Worm (Caenorhabditis elegans): Measurements from ENCODE around the gene srh-99.

srh-99 gene

DNA sequence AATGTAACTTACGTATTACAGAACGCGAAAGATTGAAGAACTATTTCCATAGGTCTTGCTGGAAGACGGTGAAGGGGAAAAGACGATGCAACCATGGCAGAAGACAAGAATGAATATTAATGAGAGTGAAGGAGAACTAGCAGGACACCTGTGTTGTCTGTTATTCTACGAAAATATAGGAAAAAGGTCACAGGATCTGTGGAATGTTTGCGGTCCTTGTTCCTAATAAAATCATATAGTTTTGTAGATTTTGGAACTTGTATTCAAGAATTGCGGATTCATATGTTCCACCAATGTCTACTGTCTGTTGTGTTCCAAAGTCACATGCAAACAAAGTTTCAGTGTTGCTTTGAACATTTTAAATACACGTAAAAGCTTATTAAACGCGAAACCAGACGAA lies 35.8 kb upstream of the srh-99 start, which contains the start of gene sdz-11:
Gene sdz-11, minus strand, starts transcription at position 101 of the 400 bp plus-strand sequence.
- no peak for TF ChIP-seq lin-39 (tag; optimal IDR thresholded peaks at IDR 0.05)
- TF ChIP-seq ceh-63 (GFP tag; optimal IDR thresholded peaks at IDR 0.05), result no peak
- no peak for TF ChIP-seq unc-98 (GFP tag; IDR thresholded peaks at IDR 0.05)

DNA sequence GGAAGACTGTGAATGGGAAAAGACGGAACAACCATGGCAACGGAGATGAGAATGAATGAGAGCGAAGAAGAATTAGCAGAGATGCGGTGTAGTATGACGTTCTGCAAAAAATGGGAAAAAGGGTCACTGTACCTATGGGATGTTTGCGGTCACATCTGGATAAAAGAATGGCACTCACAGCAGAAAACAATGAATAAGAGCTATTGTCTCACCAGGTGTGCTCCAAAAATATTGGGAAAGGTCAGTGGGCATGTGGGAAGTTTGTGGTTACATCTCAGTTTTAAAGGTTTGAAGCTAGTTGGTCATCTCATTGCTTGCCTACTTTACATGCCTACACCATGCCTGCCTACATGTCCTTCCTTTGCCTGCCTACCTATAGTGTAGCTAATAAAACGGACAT lies 34.3 kb upstream of the srh-99 start, which contains the start of gene fbxb-91:
Gene fbxb-91, minus strand, starts transcription at position 101 of the 400 bp plus-strand sequence.
- TF ChIP-seq aly-2 (tag; optimal IDR thresholded peaks at IDR 0.05) (no peak), zag-1 (tag; optimal IDR thresholded peaks at IDR 0.05) (no peak), efl-3 (GFP tag; optimal IDR thresholded peaks at IDR 0.05) (no peak), pax-3 (tag; optimal IDR thresholded peaks at IDR 0.05) (no peak), elt-3 (tag; optimal IDR thresholded peaks at IDR 0.05) (no peak), hlh-17 (GFP tag; optimal IDR thresholded peaks at IDR 0.05; ENCODE audit: borderline replicate concordance) (no peak), unc-130 (tag; optimal IDR thresholded peaks at IDR 0.05) (no peak), snpc-4 (tag; optimal IDR thresholded peaks at IDR 0.05) (no peak), irx-1 (tag; optimal IDR thresholded peaks at IDR 0.05) (no peak), lin-13 (GFP tag; optimal IDR thresholded peaks at IDR 0.05) (no peak), lin-35 (GFP tag; optimal IDR thresholded peaks at IDR 0.05) (no peak), nhr-28 (tag; optimal IDR thresholded peaks at IDR 0.05) (no peak), hpl-2 (GFP tag; optimal IDR thresholded peaks at IDR 0.05) (no peak), grh-1 (GFP tag; IDR thresholded peaks at IDR 0.05) (no peak), sox-4 (tag; optimal IDR thresholded peaks at IDR 0.05) (no peak), nhr-19 (GFP tag; conservative IDR thresholded peaks at IDR 0.05) (no peak), ces-1 (GFP tag; optimal IDR thresholded peaks at IDR 0.05) (no peak), ceh-88 (GFP tag; IDR thresholded peaks at IDR 0.05) (no peak), swsn-7 (tag; optimal IDR thresholded peaks at IDR 0.05) (no peak)

DNA sequence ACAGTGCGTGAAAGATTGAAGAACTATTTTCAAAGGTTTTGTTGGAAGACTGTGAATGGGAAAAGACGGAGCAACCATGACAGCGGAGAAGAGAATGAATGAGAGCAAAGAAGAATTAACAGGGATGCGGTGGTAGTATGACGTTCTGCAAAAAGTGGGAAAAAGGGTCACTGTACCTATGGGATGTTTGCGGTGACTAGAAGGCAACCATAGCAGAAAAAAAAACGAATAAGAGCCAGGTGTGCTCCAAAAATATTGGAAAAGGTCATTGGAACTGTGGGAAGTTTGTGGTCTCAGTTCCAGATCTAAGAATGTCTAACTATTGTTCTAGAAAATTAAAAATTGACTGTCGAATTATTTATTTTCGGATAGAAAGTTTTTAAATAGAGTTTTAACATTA lies 32.4 kb upstream of the srh-99 start, which contains the start of gene fbxb-90:
Gene fbxb-90, minus strand, starts transcription at position 101 of the 400 bp plus-strand sequence.
- TF ChIP-seq nhr-85 (tag), result no peak
- TF ChIP-seq snpc-4 (tag; optimal IDR thresholded peaks at IDR 0.05), result no peak
- TF ChIP-seq nhr-84 (tag; optimal IDR thresholded peaks at IDR 0.05), result no peak
- TF ChIP-seq nhr-19 (GFP tag; conservative IDR thresholded peaks at IDR 0.05), result no peak
- TF ChIP-seq ceh-8 (GFP tag; optimal IDR thresholded peaks at IDR 0.05), result no peak
- no peak for TF ChIP-seq unc-62 (GFP tag; optimal IDR thresholded peaks at IDR 0.05)
- no peak for TF ChIP-seq swsn-7 (tag; optimal IDR thresholded peaks at IDR 0.05)
- TF ChIP-seq zip-4 (GFP tag; optimal IDR thresholded peaks at IDR 0.05), result no peak
- TF ChIP-seq dpl-1 (GFP tag; optimal IDR thresholded peaks at IDR 0.05), result no peak
- no peak for TF ChIP-seq aha-1 (tag; optimal IDR thresholded peaks at IDR 0.05)
- no peak for TF ChIP-seq lir-3 (tag; optimal IDR thresholded peaks at IDR 0.05; ENCODE audit: poor library complexity)
- TF ChIP-seq ets-5 (GFP tag; IDR thresholded peaks at IDR 0.05), result no peak
- TF ChIP-seq pag-3 (tag; optimal IDR thresholded peaks at IDR 0.05; ENCODE audit: borderline replicate concordance, insufficient read depth), result no peak
- no peak for TF ChIP-seq nhr-71 (tag; optimal IDR thresholded peaks at IDR 0.05)
- no peak for TF ChIP-seq unc-30 (tag; optimal IDR thresholded peaks at IDR 0.05)

DNA sequence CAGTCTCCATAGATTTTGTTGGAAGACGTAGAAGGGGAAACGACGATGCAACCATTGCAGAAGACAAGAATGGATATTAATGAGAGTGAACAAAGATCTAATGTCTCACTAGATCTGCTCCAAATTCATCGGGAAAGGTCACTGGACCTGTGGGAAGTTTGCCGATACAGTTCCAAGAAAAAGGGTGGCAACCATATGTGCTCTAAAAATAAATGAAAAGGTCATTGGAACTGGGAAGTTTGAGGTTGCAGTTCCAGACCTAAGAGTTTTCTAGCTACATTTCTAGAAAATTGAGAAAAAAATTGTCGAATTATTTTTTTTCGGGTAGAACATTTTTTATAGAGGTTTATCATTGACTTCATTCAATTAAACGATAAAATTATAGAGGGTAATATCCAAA lies 31.1 kb upstream of the srh-99 start, which contains the start of gene fbxb-92:
Gene fbxb-92, minus strand, starts transcription at position 101 of the 400 bp plus-strand sequence.
- TF ChIP-seq aha-1 (tag; optimal IDR thresholded peaks at IDR 0.05), result no peak
- no peak for TF ChIP-seq unc-98 (GFP tag; IDR thresholded peaks at IDR 0.05)
- TF ChIP-seq nhr-20 (tag; optimal IDR thresholded peaks at IDR 0.05), result no peak
- no peak for TF ChIP-seq alr-1 (tag; optimal IDR thresholded peaks at IDR 0.05; ENCODE audit: borderline replicate concordance)
- no peak for TF ChIP-seq unc-62 (GFP tag; optimal IDR thresholded peaks at IDR 0.05)
- TF ChIP-seq nhr-84 (tag; optimal IDR thresholded peaks at IDR 0.05), result no peak
- no peak for TF ChIP-seq zag-1 (tag; optimal IDR thresholded peaks at IDR 0.05)
- no peak for TF ChIP-seq pqm-1 (tag; optimal IDR thresholded peaks at IDR 0.05)
- TF ChIP-seq xbp-1 (tag; optimal IDR thresholded peaks at IDR 0.05), result no peak
- TF ChIP-seq mab-9 (GFP tag; IDR thresholded peaks at IDR 0.05), result no peak
- no peak for TF ChIP-seq zip-4 (GFP tag; optimal IDR thresholded peaks at IDR 0.05)
- no peak for TF ChIP-seq lin-13 (GFP tag; optimal IDR thresholded peaks at IDR 0.05)
- TF ChIP-seq nhr-71 (tag; optimal IDR thresholded peaks at IDR 0.05), result no peak
- no peak for TF ChIP-seq nhr-76 (tag; optimal IDR thresholded peaks at IDR 0.05)
- TF ChIP-seq nhr-77 (tag; optimal IDR thresholded peaks at IDR 0.05), result no peak
- no peak for TF ChIP-seq snu-23 (GFP tag; optimal IDR thresholded peaks at IDR 0.05)
- no peak for TF ChIP-seq nhr-47 (tag; optimal IDR thresholded peaks at IDR 0.05)
